Worm (Caenorhabditis elegans) whole organism, young adult: ENCODE data around the gene gtf-2A2.

Source experiments
- B0019.2 ChIP-seq: fragments of 200-800 bp; sonication (Bioruptor generic); conservative IDR thresholded peaks from 2 replicates; pipeline ENCODE4 v1.3.6; 2022; ENCODE audit warnings: missing genetic modification reagents, missing genetic modification characterization, missing compliant biosample characterization
- D2030.7 ChIP-seq: fragments of 200-800 bp; sonication (Bioruptor generic); IDR thresholded peaks from 2 replicates; pipeline ENCODE4 v1.3.6; 2022; ENCODE audit warnings: missing genetic modification reagents, missing genetic modification characterization, missing compliant biosample characterization
- F10E7.11 ChIP-seq: sonication (generic microtip); optimal IDR thresholded peaks from 2 replicates; lab custom pipeline; 2017; ENCODE audit warnings: mild to moderate bottlenecking, missing genetic modification characterization, moderate library complexity, missing compliant biosample characterization
- F23B12.7 ChIP-seq: sonication (generic microtip); optimal IDR thresholded peaks from 2 replicates; lab custom pipeline; 2017; ENCODE audit warnings: missing genetic modification characterization, mild to moderate bottlenecking, missing compliant biosample characterization, antibody characterized with exemption, moderate library complexity; ENCODE audit not compliant: insufficient read depth
- F33H1.4 ChIP-seq: fragments of 200-800 bp; sonication (Bioruptor generic); IDR thresholded peaks from 2 replicates; pipeline ENCODE4 v1.3.6; 2022; ENCODE audit warnings: missing genetic modification reagents, missing genetic modification characterization, missing compliant biosample characterization
- F39B2.1 ChIP-seq: fragments of 200-800 bp; sonication (Bioruptor generic); IDR thresholded peaks from 2 replicates; pipeline ENCODE4 v1.3.6; 2022; ENCODE audit warnings: missing genetic modification reagents, missing genetic modification characterization, missing compliant biosample characterization
- F57A8.1 ChIP-seq: fragments of 200-800 bp; sonication (Bioruptor generic); optimal IDR thresholded peaks from 2 replicates; lab custom pipeline; 2018; ENCODE audit warnings: mild to moderate bottlenecking, missing genetic modification characterization, moderate library complexity, missing compliant biosample characterization
- F57C9.4 ChIP-seq: sonication (generic microtip); optimal IDR thresholded peaks from 2 replicates; lab custom pipeline; 2017; ENCODE audit warnings: mild to moderate bottlenecking, missing genetic modification characterization, missing compliant biosample characterization
- K11D2.4 ChIP-seq: fragments of 200-800 bp; sonication (Bioruptor generic); IDR thresholded peaks from 2 replicates; pipeline ENCODE4 v1.3.6; 2022; ENCODE audit warnings: missing genetic modification reagents, missing genetic modification characterization, missing compliant biosample characterization
- K12H6.12 ChIP-seq: fragments of 200-800 bp; sonication (Bioruptor generic); optimal IDR thresholded peaks from 2 replicates; lab custom pipeline; 2018; ENCODE audit warnings: mild to moderate bottlenecking, missing genetic modification characterization, missing compliant biosample characterization
- Y56A3A.18 ChIP-seq: fragments of 200-800 bp; sonication (Bioruptor generic); IDR thresholded peaks from 2 replicates; pipeline ENCODE4 v1.3.6; 2022; ENCODE audit warnings: missing genetic modification reagents, missing genetic modification characterization, missing compliant biosample characterization
- Y79H2A.3 ChIP-seq: fragments of 200-800 bp; sonication (Bioruptor generic); conservative IDR thresholded peaks from 2 replicates; pipeline ENCODE4 v1.3.6; 2022; ENCODE audit warnings: missing genetic modification reagents, missing genetic modification characterization, missing compliant biosample characterization
- Y95B8A.8 ChIP-seq: fragments of 200-800 bp; sonication (Bioruptor generic); IDR thresholded peaks from 2 replicates; pipeline ENCODE4 v1.3.6; 2022; ENCODE audit warnings: missing genetic modification reagents, missing genetic modification characterization, missing compliant biosample characterization
- bed-2 ChIP-seq: fragments of 200-800 bp; sonication (Bioruptor generic); IDR thresholded peaks from 2 replicates; pipeline ENCODE4 v1.3.6; 2022; ENCODE audit warnings: missing genetic modification reagents, missing genetic modification characterization, missing compliant biosample characterization
- ceh-58 ChIP-seq: fragments of 200-800 bp; sonication (Bioruptor generic); IDR thresholded peaks from 2 replicates; pipeline ENCODE4 v1.3.6; 2022; ENCODE audit warnings: missing genetic modification characterization, missing compliant biosample characterization
- ceh-91 ChIP-seq: fragments of 200-800 bp; sonication (Bioruptor generic); IDR thresholded peaks from 2 replicates; pipeline ENCODE4 v1.3.6; 2022; ENCODE audit warnings: missing genetic modification reagents, missing genetic modification characterization, missing compliant biosample characterization
- die-1 ChIP-seq: sonication (generic microtip); optimal IDR thresholded peaks from 2 replicates; lab custom pipeline; 2016; ENCODE audit warnings: missing genotype, mild to moderate bottlenecking, missing genetic modification characterization, missing compliant biosample characterization
- egl-18 ChIP-seq: fragments of 200-800 bp; sonication (Bioruptor generic); IDR thresholded peaks from 2 replicates; pipeline ENCODE4 v1.3.6; 2022; ENCODE audit warnings: missing genetic modification reagents, missing genetic modification characterization, missing compliant biosample characterization
- egl-44 ChIP-seq: fragments of 200-800 bp; sonication (Bioruptor generic); IDR thresholded peaks from 2 replicates; pipeline ENCODE4 v1.3.6; 2022; ENCODE audit warnings: missing genetic modification reagents, missing genetic modification characterization, missing compliant biosample characterization
- ekl-4 ChIP-seq: fragments of 200-800 bp; sonication (Bioruptor generic); IDR thresholded peaks from 2 replicates; pipeline ENCODE4 v1.3.6; 2022; ENCODE audit warnings: missing genetic modification reagents, missing genetic modification characterization, missing compliant biosample characterization
- him-1 ChIP-seq: sonication (generic microtip); optimal IDR thresholded peaks from 2 replicates; lab custom pipeline; 2016; ENCODE audit warnings: missing genotype, missing genetic modification reagents, missing genetic modification characterization, missing compliant biosample characterization
- hlh-26 ChIP-seq: fragments of 200-800 bp; sonication (Bioruptor generic); conservative IDR thresholded peaks from 2 replicates; pipeline ENCODE4 v1.3.6; 2022; ENCODE audit warnings: missing genetic modification reagents, missing genetic modification characterization, missing compliant biosample characterization
- hrde-1 ChIP-seq: sonication (generic microtip); optimal IDR thresholded peaks from 2 replicates; lab custom pipeline; 2016; ENCODE audit warnings: missing genetic modification characterization, mild to moderate bottlenecking, missing compliant biosample characterization, moderate library complexity, missing genotype, missing genetic modification reagents, borderline replicate concordance
- lag-1 ChIP-seq: fragments of 200-800 bp; sonication (Bioruptor generic); IDR thresholded peaks from 2 replicates; pipeline ENCODE4 v1.3.6; 2022; ENCODE audit warnings: missing genetic modification reagents, missing genetic modification characterization, missing compliant biosample characterization
- lin-54 ChIP-seq: fragments of 200-800 bp; sonication (Bioruptor generic); optimal IDR thresholded peaks from 2 replicates; lab custom pipeline; 2018; ENCODE audit warnings: mild to moderate bottlenecking, missing genetic modification characterization, missing compliant biosample characterization
- lsl-1 ChIP-seq: fragments of 200-800 bp; sonication (Bioruptor generic); optimal IDR thresholded peaks from 2 replicates; lab custom pipeline; 2018; ENCODE audit warnings: mild to moderate bottlenecking, missing genetic modification characterization, moderate library complexity, missing compliant biosample characterization
- madf-10 ChIP-seq: sonication (generic microtip); optimal IDR thresholded peaks from 2 replicates; lab custom pipeline; 2016; ENCODE audit warnings: mild to moderate bottlenecking, missing genetic modification characterization, missing compliant biosample characterization
- madf-3 ChIP-seq: fragments of 200-800 bp; sonication (Bioruptor generic); IDR thresholded peaks from 2 replicates; pipeline ENCODE4 v1.3.6; 2022; ENCODE audit warnings: missing genetic modification reagents, missing genetic modification characterization, missing compliant biosample characterization
- madf-6 ChIP-seq: fragments of 200-800 bp; sonication (Bioruptor generic); IDR thresholded peaks from 2 replicates; pipeline ENCODE4 v1.3.6; 2022; ENCODE audit warnings: missing genetic modification reagents, missing genetic modification characterization, missing compliant biosample characterization
- mel-28 ChIP-seq: sonication (generic microtip); optimal IDR thresholded peaks from 2 replicates; lab custom pipeline; 2016; ENCODE audit warnings: borderline replicate concordance, mild to moderate bottlenecking, missing genetic modification characterization, missing compliant biosample characterization
- nfya-2 ChIP-seq: fragments of 200-800 bp; sonication (Bioruptor generic); IDR thresholded peaks from 2 replicates; pipeline ENCODE4 v1.3.6; 2022; ENCODE audit warnings: missing genetic modification reagents, missing genetic modification characterization, missing compliant biosample characterization
- nhr-179 ChIP-seq: sonication (generic microtip); optimal IDR thresholded peaks from 2 replicates; lab custom pipeline; 2016; ENCODE audit warnings: mild to moderate bottlenecking, missing genetic modification characterization, missing compliant biosample characterization
- nhr-90 ChIP-seq: sonication (generic microtip); optimal IDR thresholded peaks from 2 replicates; lab custom pipeline; 2016; ENCODE audit warnings: missing genotype, mild to moderate bottlenecking, missing genetic modification characterization, missing compliant biosample characterization
- pbrm-1 ChIP-seq: fragments of 200-800 bp; sonication (Bioruptor generic); IDR thresholded peaks from 2 replicates; pipeline ENCODE4 v1.3.6; 2022; ENCODE audit warnings: missing genetic modification reagents, missing genetic modification characterization, missing compliant biosample characterization
- rcor-1 ChIP-seq: fragments of 200-800 bp; sonication (Bioruptor generic); IDR thresholded peaks from 2 replicates; pipeline ENCODE4 v1.3.6; 2022; ENCODE audit warnings: missing genetic modification reagents, missing genetic modification characterization, missing compliant biosample characterization
- rec-8 ChIP-seq, 2 experiments: sonication (generic microtip); optimal IDR thresholded peaks; 2 replicates each; lab custom pipeline; 2016; ENCODE audit warnings: mild to moderate bottlenecking in 2 of 2, missing genetic modification characterization in 2 of 2, missing genetic modification reagents in 2 of 2, missing genotype in 2 of 2, missing biosample characterization in 1 of 2, missing compliant biosample characterization in 1 of 2, moderate library complexity in 1 of 2
- repo-1 ChIP-seq: sonication (generic microtip); optimal IDR thresholded peaks from 2 replicates; lab custom pipeline; 2017; ENCODE audit warnings: mild to moderate bottlenecking, missing genetic modification characterization, missing compliant biosample characterization
- snpc-3.4 ChIP-seq: sonication (generic microtip); optimal IDR thresholded peaks from 2 replicates; lab custom pipeline; 2017; ENCODE audit warnings: missing genetic modification characterization, mild to moderate bottlenecking, missing compliant biosample characterization, antibody characterized with exemption, moderate library complexity, missing genotype, missing genetic modification reagents
- snpc-4 ChIP-seq, 5 experiments: fragments of 150-350 bp in 1 of 5; sonication (generic microtip) in 4 of 5; optimal IDR thresholded peaks; 2 replicates each; lab custom pipeline; 2014 to 2018; ENCODE audit warnings: missing genetic modification characterization in 5 of 5, missing biosample characterization in 3 of 5, antibody characterized with exemption in 2 of 5, mild to moderate bottlenecking in 2 of 5, missing compliant biosample characterization in 2 of 5, missing genotype in 2 of 5, moderate library complexity in 2 of 5, missing genetic modification reagents in 1 of 5
- somi-1 ChIP-seq: fragments of 200-800 bp; sonication (Bioruptor generic); optimal IDR thresholded peaks from 2 replicates; lab custom pipeline; 2018; ENCODE audit warnings: mild to moderate bottlenecking, missing genetic modification characterization, missing compliant biosample characterization
- tbp1 ChIP-seq: fragments of 200-800 bp; sonication (Bioruptor generic); optimal IDR thresholded peaks from 2 replicates; lab custom pipeline; 2018; ENCODE audit warnings: mild to moderate bottlenecking, missing genetic modification characterization, missing compliant biosample characterization
- xnd-1 ChIP-seq: sonication (generic microtip); optimal IDR thresholded peaks from 2 replicates; lab custom pipeline; 2016; ENCODE audit warnings: missing genotype, missing genetic modification reagents, missing genetic modification characterization, missing compliant biosample characterization
- zfh-2 ChIP-seq: fragments of 200-800 bp; sonication (Bioruptor generic); conservative IDR thresholded peaks from 2 replicates; pipeline ENCODE4 v1.3.6; 2022; ENCODE audit warnings: missing genetic modification reagents, missing genetic modification characterization, missing compliant biosample characterization
- ztf-28 ChIP-seq: fragments of 200-800 bp; sonication (Bioruptor generic); IDR thresholded peaks from 2 replicates; pipeline ENCODE4 v1.3.6; 2022; ENCODE audit warnings: missing genetic modification reagents, missing genetic modification characterization, missing compliant biosample characterization

Gene gtf-2A2

DNA sequence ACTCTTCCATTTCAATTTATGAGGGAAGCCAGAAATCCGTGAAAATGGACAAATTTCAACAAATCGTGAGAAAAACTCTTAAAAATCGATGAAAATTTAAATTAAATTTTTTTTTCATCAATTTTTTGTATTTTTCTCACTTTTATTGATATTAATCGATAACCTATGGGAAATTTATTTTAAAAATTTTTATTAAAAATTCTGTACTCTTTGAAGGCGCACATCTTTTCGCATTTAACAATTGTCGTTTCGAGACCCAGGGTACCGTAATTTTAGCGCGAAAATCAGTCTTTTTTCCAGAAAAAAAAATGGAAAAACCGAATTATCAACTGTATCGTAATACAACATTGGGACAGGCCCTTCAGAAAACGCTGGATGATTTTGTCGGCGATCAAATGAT lies at the start of gene gtf-2A2:
Gene gtf-2A2 (plus strand): TSS at position 301 of the 400 bp plus-strand sequence.
- TF ChIP-seq K11D2.4 (GFP tag; lab: Robert Waterston, UW) (no peak), tbp1 (GFP tag; lab: Kevin White, UChicago) (no peak), mel-28 (no peak)

DNA sequence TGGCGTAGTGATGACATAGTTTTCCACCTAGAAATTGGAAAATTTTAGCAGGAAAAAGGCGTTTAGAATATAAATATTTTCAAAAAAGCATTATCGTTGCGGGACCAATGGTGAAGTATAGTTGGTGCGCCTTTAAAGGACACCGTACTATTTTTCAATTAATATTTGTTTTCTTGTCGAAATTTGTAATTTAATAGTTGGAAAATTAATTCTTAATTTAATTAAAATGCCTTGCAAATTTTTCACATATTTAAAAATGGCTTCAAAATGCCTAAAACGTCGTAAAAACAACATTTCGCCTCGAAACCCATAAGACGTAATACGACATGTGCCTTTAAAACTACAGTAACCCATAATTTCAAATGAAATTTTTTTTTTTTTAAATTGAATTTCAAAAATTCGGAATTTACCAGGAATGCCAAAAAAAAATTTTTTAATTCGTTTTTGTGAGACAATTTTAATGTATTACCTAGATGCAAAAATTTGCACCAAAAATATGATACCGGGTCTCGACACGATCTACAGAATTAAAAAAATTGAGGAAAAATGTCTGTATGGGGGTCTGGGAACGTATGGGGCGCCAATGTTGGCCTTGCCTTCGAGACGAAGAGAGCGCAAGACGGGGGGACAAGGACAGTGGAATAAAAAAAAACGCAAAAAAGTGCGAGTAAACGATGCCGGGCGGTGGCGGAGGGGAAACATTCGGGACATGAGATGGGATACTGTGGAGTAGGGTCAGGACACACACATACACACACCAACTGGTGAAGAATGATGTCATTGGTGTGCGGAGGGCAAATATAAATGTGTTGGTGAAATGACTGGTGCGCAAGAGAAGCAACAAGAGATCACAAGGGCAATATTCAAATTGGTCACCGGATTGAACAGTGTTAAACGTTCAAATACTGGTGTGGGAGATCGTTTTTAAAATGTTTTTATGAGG lies 48.9 kb upstream of the gtf-2A2 start, which contains the start of gene aakg-1:
Gene aakg-1 (minus strand): TSS at position 52 of the 943 bp plus-strand sequence.
- TF ChIP-seq egl-18 (GFP tag; lab: Robert Waterston, UW) (no peak), Y95B8A.8 (GFP tag; lab: Robert Waterston, UW) (no peak), madf-10 (tag; lab: Kevin White, UChicago) (no peak), die-1 (tag; lab: Kevin White, UChicago) (no peak), madf-6 (peak; percentile 89), F57C9.4 (no peak), F23B12.7 (tag; lab: Kevin White, UChicago) (no peak), F10E7.11 (no peak), egl-44 (no peak), Y79H2A.3 (GFP tag; lab: Robert Waterston, UW) (no peak), hlh-26 (no peak), rcor-1 (GFP tag; lab: Robert Waterston, UW) (no peak), nfya-2 (no peak), lin-54 (GFP tag; lab: Kevin White, UChicago) (peak; percentile 59), him-1 (tag; lab: Kevin White, UChicago) (no peak), lag-1 (GFP tag; lab: Robert Waterston, UW) (no peak), lsl-1 (peak; percentile 99), pbrm-1 (GFP tag; lab: Robert Waterston, UW) (no peak), D2030.7 (GFP tag; lab: Robert Waterston, UW) (peak; percentile 68), nhr-179 (no peak), somi-1 (GFP tag; lab: Kevin White, UChicago) (no peak), hrde-1 (tag; lab: Kevin White, UChicago) (no peak), ceh-58 (GFP tag; lab: Robert Waterston, UW) (no peak), K12H6.12 (tag; lab: Kevin White, UChicago) (no peak), F39B2.1 (no peak), madf-3 (GFP tag; lab: Robert Waterston, UW) (no peak), ztf-28 (GFP tag; lab: Robert Waterston, UW) (0 out of 2 replicates have a peak, but pooled peaks have one; percentile 48), Y56A3A.18 (GFP tag; lab: Robert Waterston, UW) (no peak), ceh-91 (GFP tag; lab: Robert Waterston, UW) (peak; percentile 35; the same call in 1 of the 2 replicates), repo-1 (tag; lab: Kevin White, UChicago) (no peak), F33H1.4 (GFP tag; lab: Robert Waterston, UW) (peak; percentile 94), B0019.2 (GFP tag; lab: Robert Waterston, UW) (no peak), ekl-4 (no peak), xnd-1 (tag; lab: Kevin White, UChicago) (peak; percentile 95), rec-8 (tag; optimal IDR thresholded peaks at IDR 0.05; lab: Kevin White, UChicago) (no peak), bed-2 (no peak), nhr-90 (tag; lab: Kevin White, UChicago) (no peak), F57A8.1 (GFP tag; lab: Kevin White, UChicago) (no peak), tbp1 (GFP tag; lab: Kevin White, UChicago) (no peak), snpc-4 (GFP tag; optimal IDR thresholded peaks at IDR 0.05; lab: Kevin White, UChicago) (no peak), snpc-4 (tag; optimal IDR thresholded peaks at IDR 0.05; lab: Kevin White, UChicago) (no peak), snpc-3.4 (tag; lab: Kevin White, UChicago) (no peak), zfh-2 (GFP tag; lab: Robert Waterston, UW) (no peak)
